Fruit fly (Drosophila melanogaster): Measurements from ENCODE around the gene Marcal1.

The Marcal1 gene

DNA sequence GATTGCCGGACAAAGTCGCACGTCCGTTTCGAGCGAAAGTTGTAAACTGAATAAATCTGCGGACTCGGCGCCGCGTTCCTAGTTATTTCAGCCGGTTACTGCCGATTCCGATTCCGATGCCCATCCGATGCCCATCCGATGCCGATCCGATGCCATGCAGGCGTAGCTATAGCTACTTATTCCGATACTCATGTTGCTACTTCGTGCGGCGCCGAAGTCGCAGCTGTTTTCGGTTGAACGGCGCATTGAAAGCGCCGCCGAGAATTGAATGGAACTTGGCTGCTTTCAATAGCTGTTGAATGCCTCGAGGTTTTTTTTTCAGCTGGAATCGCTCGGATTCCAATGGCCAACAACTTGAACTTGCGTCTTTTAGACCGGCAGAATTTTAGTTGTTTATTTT, 27.0 kb upstream of the Marcal1 start (continued):
- TF ChIP-seq CG3726 (GFP tag; IDR thresholded peaks at IDR 0.05) (no peak), CG1832 (GFP tag; optimal IDR thresholded peaks at IDR 0.05) (no peak), HHEX (GFP tag; optimal IDR thresholded peaks at IDR 0.05) (no peak), CG17385 (GFP tag; optimal IDR thresholded peaks at IDR 0.05) (peak; percentile 17), ssp (GFP tag; IDR thresholded peaks at IDR 0.05) (no peak), lbe (GFP tag; optimal IDR thresholded peaks at IDR 0.05) (no peak), sr (GFP tag; IDR thresholded peaks at IDR 0.05) (no peak), crp (GFP tag; optimal IDR thresholded peaks at IDR 0.05) (no peak), CG15696 (tag; optimal IDR thresholded peaks at IDR 0.05) (no peak), NC2α (GFP tag; optimal IDR thresholded peaks at IDR 0.05) (no peak), Doc2 (GFP tag; IDR thresholded peaks at IDR 0.05) (no peak), CG32532 (GFP tag; IDR thresholded peaks at IDR 0.05) (peak; percentile 65; the same call in 1 of the 2 replicates), pnt (GFP tag; optimal IDR thresholded peaks at IDR 0.05) (no peak)

DNA sequence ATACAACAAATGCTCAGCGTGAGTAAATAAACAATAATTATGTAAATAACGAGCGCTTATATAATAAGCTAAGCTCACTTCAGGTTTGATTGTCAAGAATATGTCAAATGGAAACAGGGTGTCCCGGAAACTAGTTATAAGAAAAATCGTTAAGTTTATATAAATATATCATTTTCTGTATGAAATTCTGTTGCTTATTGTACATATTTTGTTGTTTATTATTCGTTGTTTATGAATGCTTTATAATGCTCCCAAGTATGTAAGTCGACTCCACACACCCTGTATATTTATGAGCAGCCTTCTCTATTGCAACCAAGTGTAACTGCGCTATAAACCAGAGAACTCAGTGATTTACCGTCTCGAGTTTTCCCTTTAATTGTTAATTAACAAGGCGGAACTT, 24.8 kb upstream of the Marcal1 start:
- TF ChIP-seq row (GFP tag; IDR thresholded peaks at IDR 0.05) (peak; percentile 30; the same call in 1 of the 3 replicates), lab (GFP tag; optimal IDR thresholded peaks at IDR 0.05) (peak; percentile 34), tap (tag; optimal IDR thresholded peaks at IDR 0.05) (peak; percentile 8), Oli (tag; optimal IDR thresholded peaks at IDR 0.05) (peak; percentile 19), CG13424 (tag; optimal IDR thresholded peaks at IDR 0.05) (peak; percentile 26), ci (GFP tag; IDR thresholded peaks at IDR 0.05) (peak; percentile 68; the same call in 2 of the 3 replicates), Fer3 (tag; optimal IDR thresholded peaks at IDR 0.05) (peak; percentile 14), CG9437 (GFP tag; optimal IDR thresholded peaks at IDR 0.05) (no peak), hkb (optimal IDR thresholded peaks at IDR 0.05) (no peak), hkb (GFP tag; IDR thresholded peaks at IDR 0.05) (0 out of 2 replicates have a peak, but pooled peaks have one; percentile 13), gem (tag; optimal IDR thresholded peaks at IDR 0.05) (peak; percentile 49), run (tag; optimal IDR thresholded peaks at IDR 0.05) (no peak), CG2678 (tag; optimal IDR thresholded peaks at IDR 0.05) (peak; percentile 37), vfl (GFP tag; optimal IDR thresholded peaks at IDR 0.05) (no peak), CG9932 (GFP tag; IDR thresholded peaks at IDR 0.05) (no peak), dati (GFP tag; IDR thresholded peaks at IDR 0.05) (no peak), pan (optimal IDR thresholded peaks at IDR 0.05) (no peak), pan (GFP tag; optimal IDR thresholded peaks at IDR 0.05 in 1 of 2, IDR thresholded peaks at IDR 0.05 in 1 of 2) (peak in 1 of 2 experiments; percentile 21), CG1647 (GFP tag; optimal IDR thresholded peaks at IDR 0.05) (no peak), CG3281 (GFP tag; optimal IDR thresholded peaks at IDR 0.05) (peak; percentile 28), Meics (GFP tag; optimal IDR thresholded peaks at IDR 0.05) (no peak), CG10366 (GFP tag; IDR thresholded peaks at IDR 0.05) (0 out of 2 replicates have a peak, but pooled peaks have one; percentile 8), ara (GFP tag; IDR thresholded peaks at IDR 0.05) (peak; percentile 39; the same call in 1 of the 2 replicates), Sox102F (GFP tag; optimal IDR thresholded peaks at IDR 0.05) (peak; percentile 5), CG4328 (GFP tag; optimal IDR thresholded peaks at IDR 0.05) (no peak), CG14667 (GFP tag; IDR thresholded peaks at IDR 0.05) (0 out of 2 replicates have a peak, but pooled peaks have one; percentile 3), CG14050 (GFP tag; IDR thresholded peaks at IDR 0.05) (0 out of 3 replicates have a peak, but pooled peaks have one; percentile 10), Lim3 (GFP tag; IDR thresholded peaks at IDR 0.05) (no peak), pfk (GFP tag; optimal IDR thresholded peaks at IDR 0.05) (no peak), grau (tag; optimal IDR thresholded peaks at IDR 0.05) (peak; percentile 14), Lpt (GFP tag; optimal IDR thresholded peaks at IDR 0.05) (no peak), ewg (GFP tag; optimal IDR thresholded peaks at IDR 0.05) (no peak), unpg (GFP tag; optimal IDR thresholded peaks at IDR 0.05) (peak; percentile 41), stc (GFP tag; IDR thresholded peaks at IDR 0.05) (no peak), Drgx (GFP tag; IDR thresholded peaks at IDR 0.05) (peak; percentile 44), al (GFP tag; IDR thresholded peaks at IDR 0.05) (no peak), CG7271 (tag; optimal IDR thresholded peaks at IDR 0.05) (no peak), sens (GFP tag) (peak; percentile 83)

Measured in whole organism, embryonic.